Fruit fly (Drosophila melanogaster) whole organism, embryonic: ENCODE measurements around the gene Reg-2.

ENCODE experiments used
- Adf1 ChIP-seq: fragments of 200-800 bp; sonication (Bioruptor generic); IDR thresholded peaks from 2 replicates; pipeline ENCODE4 v1.3.6; 2022; ENCODE audit warnings: missing biosample characterization, missing genetic modification characterization
- Atf-2 ChIP-seq: fragments of 200-800 bp; sonication (Bioruptor generic); optimal IDR thresholded peaks from 2 replicates; lab custom pipeline; 2016; ENCODE audit warnings: missing biosample characterization, missing genetic modification characterization
- Atf6 ChIP-seq: fragments of 200-800 bp; sonication (Bioruptor generic); IDR thresholded peaks from 2 replicates; pipeline ENCODE4 v1.3.6; 2022; ENCODE audit warnings: missing biosample characterization, missing genetic modification characterization
- CG10267 ChIP-seq: fragments of 200-800 bp; sonication (Bioruptor generic); optimal IDR thresholded peaks from 2 replicates; lab custom pipeline; 2018; ENCODE audit warnings: missing biosample characterization, mild to moderate bottlenecking, missing genetic modification characterization, moderate library complexity
- CG13894 ChIP-seq: fragments of 200-800 bp; sonication (Bioruptor generic); optimal IDR thresholded peaks from 3 replicates; lab custom pipeline; 2018; ENCODE audit warnings: missing biosample characterization, mild to moderate bottlenecking, missing genetic modification characterization, moderate library complexity
- CG14710 ChIP-seq: fragments of 200-800 bp; sonication (Bioruptor generic); optimal IDR thresholded peaks from 3 replicates; lab custom pipeline; 2019; ENCODE audit warnings: missing biosample characterization, mild to moderate bottlenecking, missing genetic modification characterization, moderate library complexity
- CG15696 ChIP-seq: fragments of 200-800 bp; sonication (Bioruptor generic); optimal IDR thresholded peaks from 2 replicates; lab custom pipeline; 2019; ENCODE audit warnings: missing biosample characterization, mild to moderate bottlenecking, missing genetic modification characterization, moderate library complexity
- CG17359 ChIP-seq: fragments of 200-800 bp; sonication (Bioruptor generic); optimal IDR thresholded peaks from 3 replicates; lab custom pipeline; 2018; ENCODE audit warnings: missing biosample characterization, mild to moderate bottlenecking, missing genetic modification characterization, moderate library complexity
- CG17612 ChIP-seq: fragments of 200-800 bp; sonication (Bioruptor generic); IDR thresholded peaks from 2 replicates; pipeline ENCODE4 v1.3.6; 2022; ENCODE audit warnings: missing biosample characterization, missing genetic modification characterization
- CG3065 ChIP-seq: fragments of 200-800 bp; sonication (Bioruptor generic); optimal IDR thresholded peaks from 2 replicates; lab custom pipeline; 2016; ENCODE audit warnings: missing biosample characterization, missing genetic modification characterization
- CG31441 ChIP-seq: fragments of 200-800 bp; sonication (Bioruptor generic); IDR thresholded peaks from 2 replicates; pipeline ENCODE4 v1.3.6; 2022; ENCODE audit warnings: missing biosample characterization, missing genetic modification characterization
- CG4360 ChIP-seq: fragments of 200-800 bp; sonication (Bioruptor generic); IDR thresholded peaks from 2 replicates; pipeline ENCODE4 v1.3.6; 2022; ENCODE audit warnings: missing biosample characterization, missing genetic modification characterization
- CG6813 ChIP-seq: fragments of 200-800 bp; sonication (Bioruptor generic); optimal IDR thresholded peaks from 2 replicates; lab custom pipeline; 2017; ENCODE audit warnings: missing biosample characterization, missing genetic modification characterization, mild to moderate bottlenecking, moderate library complexity, missing genetic modification reagents
- D19A ChIP-seq: fragments of 200-800 bp; optimal IDR thresholded peaks from 3 replicates; lab custom pipeline; 2019; ENCODE audit warnings: missing biosample characterization, mild to moderate bottlenecking, missing genetic modification characterization, moderate library complexity
- Deaf1 ChIP-seq: fragments of 200-800 bp; optimal IDR thresholded peaks from 3 replicates; lab custom pipeline; 2019; ENCODE audit warnings: missing biosample characterization, mild to moderate bottlenecking, missing genetic modification characterization, moderate library complexity
- E2f2 ChIP-seq: fragments of 200-800 bp; sonication (Bioruptor generic); IDR thresholded peaks from 2 replicates; pipeline ENCODE4 v1.3.6; 2022; ENCODE audit warnings: missing biosample characterization, missing genetic modification characterization
- HLH3B ChIP-seq: fragments of 200-800 bp; sonication (Bioruptor generic); IDR thresholded peaks from 2 replicates; pipeline ENCODE4 v1.3.6; 2022; ENCODE audit warnings: missing biosample characterization, missing genetic modification characterization
- HmgZ ChIP-seq: fragments of 200-800 bp; sonication (Bioruptor generic); optimal IDR thresholded peaks from 2 replicates; lab custom pipeline; 2018; ENCODE audit warnings: missing biosample characterization, mild to moderate bottlenecking, missing genetic modification characterization
- MBD-R2 ChIP-seq: fragments of 200-800 bp; sonication (Bioruptor generic); IDR thresholded peaks from 2 replicates; pipeline ENCODE4 v1.3.6; 2022; ENCODE audit warnings: missing biosample characterization, missing genetic modification characterization
- Max ChIP-seq: fragments of 200-800 bp; sonication (Bioruptor generic); optimal IDR thresholded peaks from 2 replicates; lab custom pipeline; 2016; ENCODE audit warnings: missing biosample characterization, mild to moderate bottlenecking, missing genetic modification characterization
- Mes4 ChIP-seq: fragments of 200-800 bp; sonication (Bioruptor generic); optimal IDR thresholded peaks from 2 replicates; lab custom pipeline; 2016; ENCODE audit warnings: missing biosample characterization, missing genetic modification characterization
- NK7.1 ChIP-seq: fragments of 200-800 bp; sonication (Bioruptor generic); optimal IDR thresholded peaks from 3 replicates; lab custom pipeline; 2016; ENCODE audit warnings: missing biosample characterization, missing genetic modification characterization
- Rx ChIP-seq: fragments of 200-800 bp; sonication (Bioruptor generic); IDR thresholded peaks from 2 replicates; pipeline ENCODE4 v1.3.6; 2022; ENCODE audit warnings: missing biosample characterization, missing genetic modification characterization
- Stat92E ChIP-seq, 3 experiments: fragments of >200 bp in 2 of 3; fragments of 200-800 bp in 1 of 3; sonication (Bioruptor generic) in 1 of 3; optimal IDR thresholded peaks; 2 replicates each; lab custom pipeline; 2017 to 2019; ENCODE audit warnings: missing biosample characterization in 3 of 3, missing genetic modification characterization in 3 of 3, mild to moderate bottlenecking in 1 of 3, moderate library complexity in 1 of 3
- Vsx1 ChIP-seq: fragments of 200-800 bp; sonication (Bioruptor generic); optimal IDR thresholded peaks from 2 replicates; lab custom pipeline; 2017; ENCODE audit warnings: missing biosample characterization, mild to moderate bottlenecking, missing genetic modification characterization, missing genetic modification reagents
- abd-A ChIP-seq: fragments of 200-800 bp; sonication (Bioruptor generic); optimal IDR thresholded peaks from 3 replicates; lab custom pipeline; 2019; ENCODE audit warnings: missing biosample characterization, mild to moderate bottlenecking, missing genetic modification characterization, moderate library complexity
- aop ChIP-seq: fragments of 200-800 bp; sonication (Bioruptor generic); IDR thresholded peaks from 2 replicates; pipeline ENCODE4 v1.3.6; 2022; ENCODE audit warnings: missing biosample characterization, missing genetic modification characterization
- ap ChIP-seq: fragments of 200-800 bp; sonication (Bioruptor generic); IDR thresholded peaks from 2 replicates; pipeline ENCODE4 v1.3.6; 2022; ENCODE audit warnings: missing biosample characterization, missing genetic modification characterization
- br ChIP-seq: fragments of >200 bp; optimal IDR thresholded peaks from 2 replicates; lab custom pipeline; 2017
- chn ChIP-seq: fragments of 200-800 bp; sonication (Bioruptor generic); optimal IDR thresholded peaks from 2 replicates; lab custom pipeline; 2016; ENCODE audit warnings: missing biosample characterization, missing genetic modification characterization
- ci ChIP-seq: fragments of 200-800 bp; sonication (Bioruptor generic); IDR thresholded peaks from 3 replicates; pipeline ENCODE4 v1.3.6; 2022; ENCODE audit warnings: missing biosample characterization, missing genetic modification characterization
- crp ChIP-seq, 2 experiments: fragments of 200-800 bp; sonication (Bioruptor generic); optimal IDR thresholded peaks; 2 replicates in 1 of 2; 3 replicates in 1 of 2; lab custom pipeline; 2017; ENCODE audit warnings: missing biosample characterization in 2 of 2, missing genetic modification characterization in 2 of 2, mild to moderate bottlenecking in 1 of 2, moderate library complexity in 1 of 2
- dm ChIP-seq: fragments of 200-800 bp; sonication (Bioruptor generic); optimal IDR thresholded peaks from 3 replicates; lab custom pipeline; 2016; ENCODE audit warnings: missing biosample characterization, missing genetic modification characterization
- dmrt11E ChIP-seq: fragments of 200-800 bp; sonication (Bioruptor generic); optimal IDR thresholded peaks from 3 replicates; lab custom pipeline; 2018; ENCODE audit warnings: missing biosample characterization, mild to moderate bottlenecking, missing genetic modification characterization, moderate library complexity
- ftz-f1 ChIP-seq: fragments of 200-800 bp; sonication (Bioruptor generic); optimal IDR thresholded peaks from 2 replicates; lab custom pipeline; 2016; ENCODE audit warnings: missing biosample characterization, missing genetic modification characterization
- gfzf ChIP-seq: fragments of 200-800 bp; sonication (Bioruptor generic); optimal IDR thresholded peaks from 2 replicates; lab custom pipeline; 2016; ENCODE audit warnings: missing biosample characterization, mild to moderate bottlenecking, missing genetic modification characterization, moderate library complexity
- gsb ChIP-seq: fragments of 200-800 bp; sonication (Bioruptor generic); IDR thresholded peaks from 2 replicates; pipeline ENCODE4 v1.3.6; 2022; ENCODE audit warnings: missing biosample characterization, missing genetic modification characterization
- lola ChIP-seq, 3 experiments: fragments of >200 bp in 2 of 3; fragments of 200-800 bp in 1 of 3; sonication (Bioruptor generic) in 1 of 3; optimal IDR thresholded peaks; 2 replicates each; lab custom pipeline; 2017 to 2019; ENCODE audit warnings: missing biosample characterization in 3 of 3, missing genetic modification characterization in 3 of 3, mild to moderate bottlenecking in 1 of 3, moderate library complexity in 1 of 3
- mirr ChIP-seq: fragments of 200-800 bp; sonication (Bioruptor generic); optimal IDR thresholded peaks from 3 replicates; lab custom pipeline; 2018; ENCODE audit warnings: missing biosample characterization, mild to moderate bottlenecking, missing genetic modification characterization
- mld ChIP-seq: fragments of 200-800 bp; sonication (Bioruptor generic); IDR thresholded peaks from 3 replicates; pipeline ENCODE4 v1.3.6; 2022; ENCODE audit warnings: missing biosample characterization, missing genetic modification characterization; ENCODE audit not compliant: partially characterized antibody
- onecut ChIP-seq: fragments of 200-800 bp; sonication (Bioruptor generic); IDR thresholded peaks from 2 replicates; pipeline ENCODE4 v1.3.6; 2022; ENCODE audit warnings: missing biosample characterization, missing genetic modification characterization
- phol ChIP-seq: fragments of 200-800 bp; sonication (Bioruptor generic); optimal IDR thresholded peaks from 3 replicates; lab custom pipeline; 2018; ENCODE audit warnings: missing biosample characterization, mild to moderate bottlenecking, missing genetic modification characterization, moderate library complexity
- repo ChIP-seq: fragments of 200-800 bp; sonication (Bioruptor generic); optimal IDR thresholded peaks from 2 replicates; lab custom pipeline; 2016; ENCODE audit warnings: missing biosample characterization, missing genetic modification characterization
- schlank ChIP-seq: fragments of 200-800 bp; sonication (Bioruptor generic); optimal IDR thresholded peaks from 2 replicates; lab custom pipeline; 2018; ENCODE audit warnings: missing biosample characterization, mild to moderate bottlenecking, missing genetic modification characterization
- sna ChIP-seq: fragments of 200-800 bp; sonication (Bioruptor generic); IDR thresholded peaks from 2 replicates; pipeline ENCODE4 v1.3.6; 2022; ENCODE audit warnings: missing biosample characterization, missing genetic modification characterization; ENCODE audit not compliant: partially characterized antibody
- sr ChIP-seq: fragments of 200-800 bp; sonication (Bioruptor generic); IDR thresholded peaks from 3 replicates; pipeline ENCODE4 v1.3.6; 2022; ENCODE audit warnings: missing biosample characterization, missing genetic modification characterization
- wor ChIP-seq: fragments of 200-800 bp; sonication (Bioruptor generic); IDR thresholded peaks from 2 replicates; pipeline ENCODE4 v1.3.6; 2022; ENCODE audit warnings: missing biosample characterization, missing genetic modification characterization
- zen ChIP-seq: fragments of 200-800 bp; sonication (Bioruptor generic); optimal IDR thresholded peaks from 3 replicates; lab custom pipeline; 2018; ENCODE audit warnings: missing biosample characterization, mild to moderate bottlenecking, missing genetic modification characterization, moderate library complexity

The Reg-2 gene

DNA sequence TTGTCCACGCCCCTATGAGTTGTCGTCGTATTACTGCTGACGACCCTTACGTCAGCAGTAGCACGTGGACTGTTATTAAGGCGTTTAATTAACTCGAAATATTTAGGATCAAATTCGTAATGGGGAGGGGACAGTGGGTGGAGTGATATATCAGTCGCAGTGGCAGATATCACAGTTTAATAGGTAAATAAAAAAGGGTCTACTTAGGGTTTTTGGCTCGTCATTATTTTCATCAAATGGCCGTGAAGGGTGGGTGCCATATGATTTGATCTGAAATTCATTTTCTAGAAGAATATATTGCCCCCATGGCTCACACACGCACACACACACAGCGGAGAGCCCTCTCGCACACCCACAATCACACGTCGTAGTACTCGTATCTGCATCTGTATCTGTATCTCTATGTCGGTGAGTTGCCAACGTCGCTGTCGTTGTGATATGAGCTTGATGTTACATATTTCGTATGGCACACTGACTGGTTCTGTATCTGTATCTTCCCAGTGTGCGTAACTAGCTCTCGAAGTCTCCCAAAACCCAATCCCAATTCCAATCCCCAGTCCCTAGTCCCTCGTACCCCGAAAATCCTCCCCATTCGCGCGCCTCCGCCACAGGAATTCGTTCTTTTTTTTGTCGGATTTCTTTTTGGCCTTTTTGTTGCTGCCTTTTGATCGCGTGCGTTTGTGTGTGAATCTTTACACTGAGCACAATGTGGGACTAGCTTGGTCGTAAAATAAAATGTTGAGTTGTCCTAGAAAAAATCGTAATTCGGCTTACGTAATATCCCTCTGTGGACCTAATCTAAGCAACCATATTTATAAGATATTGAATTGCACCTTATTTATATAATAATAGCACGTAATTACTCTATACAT is 20.4 kb upstream of the Reg-2 start (continued):
- TF ChIP-seq Atf-2 (GFP tag; lab: Kevin White, UChicago): peak; percentile 10
- no peak for TF ChIP-seq CG31441 (GFP tag; lab: Robert Waterston, UW)
- TF ChIP-seq Stat92E (GFP tag; optimal IDR thresholded peaks at IDR 0.05; lab: Kevin White, UChicago): peak in 1 of 3 experiments; percentile 47
- TF ChIP-seq lola (GFP tag; optimal IDR thresholded peaks at IDR 0.05; lab: Kevin White, UChicago): peak in 2 of 3 experiments; percentile 15 to 56
- peak; percentile 52; the same call in 1 of the 2 replicates for TF ChIP-seq Rx
- TF ChIP-seq phol (tag; lab: Kevin White, UChicago): peak; percentile 51
- TF ChIP-seq Mes4 (GFP tag; lab: Kevin White, UChicago): no peak
- TF ChIP-seq CG4360 (GFP tag; lab: Robert Waterston, UW): peak; percentile 52; the same call in 1 of the 2 replicates
- no peak for TF ChIP-seq sna (GFP tag; lab: Robert Waterston, UW)
- 0 out of 2 replicates have a peak, but pooled peaks have one; percentile 22 for TF ChIP-seq MBD-R2
- TF ChIP-seq ci: peak; percentile 70; the same call in 2 of the 3 replicates
- TF ChIP-seq CG10267 (tag; lab: Kevin White, UChicago): peak; percentile 1
- no peak for TF ChIP-seq D19A
- TF ChIP-seq CG17359 (tag; lab: Kevin White, UChicago): peak; percentile 31
- peak; percentile 87 for TF ChIP-seq Adf1 (GFP tag; lab: Robert Waterston, UW)
- TF ChIP-seq Vsx1: no peak
- peak; percentile 56; the same call in 1 of the 2 replicates for TF ChIP-seq Atf6 (GFP tag; lab: Robert Waterston, UW)
- TF ChIP-seq dmrt11E (tag; lab: Kevin White, UChicago): peak; percentile 41
- 0 out of 2 replicates have a peak, but pooled peaks have one; percentile 23 for TF ChIP-seq wor (GFP tag; lab: Robert Waterston, UW)
- TF ChIP-seq CG15696 (tag; lab: Kevin White, UChicago): no peak
- peak; percentile 24 for TF ChIP-seq repo (GFP tag; lab: Kevin White, UChicago)
- TF ChIP-seq HmgZ: peak; percentile 6
- TF ChIP-seq onecut (GFP tag; lab: Robert Waterston, UW): no peak
- peak; percentile 37; the same call in 1 of the 2 replicates for TF ChIP-seq CG17612 (GFP tag; lab: Robert Waterston, UW)
- TF ChIP-seq br: no peak
- peak; percentile 24 for TF ChIP-seq E2f2
- peak; percentile 63 for TF ChIP-seq mirr (GFP tag; lab: Kevin White, UChicago)
- TF ChIP-seq sr (GFP tag; lab: Robert Waterston, UW): no peak
- TF ChIP-seq zen (tag; lab: Kevin White, UChicago): peak; percentile 7
- peak; percentile 74 for TF ChIP-seq CG13894 (tag; lab: Kevin White, UChicago)
- no peak for TF ChIP-seq NK7.1 (GFP tag; lab: Kevin White, UChicago)
- peak; percentile 81 for TF ChIP-seq Deaf1 (tag; lab: Kevin White, UChicago)
- no peak for TF ChIP-seq crp (GFP tag; optimal IDR thresholded peaks at IDR 0.05; lab: Kevin White, UChicago)
- no peak for TF ChIP-seq gfzf
- TF ChIP-seq schlank: peak; percentile 27
- peak; percentile 34 for TF ChIP-seq chn
- TF ChIP-seq abd-A: peak; percentile 64
- TF ChIP-seq Max (GFP tag; lab: Kevin White, UChicago): peak; percentile 1
- peak; percentile 9 for TF ChIP-seq CG14710 (tag; lab: Kevin White, UChicago)
- TF ChIP-seq mld (GFP tag; lab: Robert Waterston, UW): no peak
- TF ChIP-seq aop (GFP tag; lab: Robert Waterston, UW): 0 out of 2 replicates have a peak, but pooled peaks have one; percentile 33
- TF ChIP-seq dm (GFP tag; lab: Kevin White, UChicago): no peak
- peak; percentile 12; the same call in 1 of the 2 replicates for TF ChIP-seq HLH3B (GFP tag; lab: Robert Waterston, UW)
- TF ChIP-seq ap (GFP tag; lab: Robert Waterston, UW): no peak
- TF ChIP-seq gsb: peak; percentile 55; the same call in 1 of the 2 replicates
- TF ChIP-seq CG6813 (GFP tag; lab: Kevin White, UChicago): no peak
- TF ChIP-seq CG3065: no peak
- TF ChIP-seq ftz-f1 (GFP tag; lab: Kevin White, UChicago): peak; percentile 36
